Worm (Caenorhabditis elegans): ENCODE data around the gene twk-40.

Gene twk-40

ce11 chrIII:13492377-13492776 lies at the start of gene twk-40:
twk-40 (minus strand) TSS chrIII:13492477.
- no peak for TF ChIP-seq lin-39 (tag; optimal IDR thresholded peaks at IDR 0.05)
- TF ChIP-seq ama-1 (optimal IDR thresholded peaks at IDR 0.05), result no peak
- no peak for TF ChIP-seq swsn-7 (tag; optimal IDR thresholded peaks at IDR 0.05)
- no peak for TF ChIP-seq lin-14 (GFP tag; optimal IDR thresholded peaks at IDR 0.05)

ce11 chrIII:13540791-13541190 lies 48.5 kb upstream of the twk-40 start:
- no peak for TF ChIP-seq tlp-1 (tag; optimal IDR thresholded peaks at IDR 0.05)

ce11 chrIII:13535735-13536390 lies 43.6 kb upstream of the twk-40 start:
- TF ChIP-seq efl-3 (GFP tag; optimal IDR thresholded peaks at IDR 0.05) (no peak), efl-1 (optimal IDR thresholded peaks at IDR 0.05) (no peak), efl-1 (GFP tag; optimal IDR thresholded peaks at IDR 0.05 in 1 of 2) (peak in 1 of 2 experiments; percentile 39)

ce11 chrIII:13534704-13535103 lies 42.4 kb upstream of the twk-40 start:
- TF ChIP-seq lir-3 (tag; optimal IDR thresholded peaks at IDR 0.05; ENCODE audit: poor library complexity) (no peak), ceh-82 (tag; optimal IDR thresholded peaks at IDR 0.05) (no peak), elt-3 (tag; optimal IDR thresholded peaks at IDR 0.05) (peak in 1 of 6 experiments; percentile 43), sptf-1 (tag; optimal IDR thresholded peaks at IDR 0.05) (no peak), blmp-1 (tag; optimal IDR thresholded peaks at IDR 0.05) (peak; percentile 49), lsy-2 (tag; optimal IDR thresholded peaks at IDR 0.05) (peak in 1 of 2 experiments; percentile 41), C16A3.4 (tag; optimal IDR thresholded peaks at IDR 0.05) (no peak), efl-1 (optimal IDR thresholded peaks at IDR 0.05) (peak; percentile 12 to 34), efl-1 (GFP tag; optimal IDR thresholded peaks at IDR 0.05 in 1 of 2) (no peak), ceh-8 (GFP tag; optimal IDR thresholded peaks at IDR 0.05) (no peak), ztf-11 (tag; optimal IDR thresholded peaks at IDR 0.05) (no peak), mab-9 (GFP tag; IDR thresholded peaks at IDR 0.05) (no peak), mdl-1 (tag; optimal IDR thresholded peaks at IDR 0.05) (no peak), nhr-90 (tag; optimal IDR thresholded peaks at IDR 0.05; ENCODE audit: poor library complexity) (no peak), C34B4.2 (tag; optimal IDR thresholded peaks at IDR 0.05) (no peak), grh-1 (GFP tag; IDR thresholded peaks at IDR 0.05) (peak; percentile 66), lin-39 (tag; optimal IDR thresholded peaks at IDR 0.05) (no peak), alr-1 (tag; optimal IDR thresholded peaks at IDR 0.05; ENCODE audit: borderline replicate concordance) (no peak), snpc-4 (tag; optimal IDR thresholded peaks at IDR 0.05) (no peak), nhr-85 (tag) (peak; percentile 82), snu-23 (GFP tag; optimal IDR thresholded peaks at IDR 0.05) (peak; percentile 53), fkh-8 (tag; optimal IDR thresholded peaks at IDR 0.05) (no peak), lin-14 (GFP tag; optimal IDR thresholded peaks at IDR 0.05) (peak; percentile 67), zag-1 (tag; optimal IDR thresholded peaks at IDR 0.05) (no peak), sup-37 (GFP tag; optimal IDR thresholded peaks at IDR 0.05) (no peak), pax-3 (tag; optimal IDR thresholded peaks at IDR 0.05) (no peak), nhr-20 (tag; optimal IDR thresholded peaks at IDR 0.05) (peak; percentile 30), skn-1 (tag; optimal IDR thresholded peaks at IDR 0.05) (no peak), efl-3 (GFP tag; optimal IDR thresholded peaks at IDR 0.05) (no peak), nhr-71 (tag; optimal IDR thresholded peaks at IDR 0.05) (peak; percentile 33), dpl-1 (GFP tag; optimal IDR thresholded peaks at IDR 0.05) (peak in 1 of 3 experiments; percentile 22), nhr-47 (tag; optimal IDR thresholded peaks at IDR 0.05) (no peak), lin-35 (GFP tag; optimal IDR thresholded peaks at IDR 0.05) (peak in 1 of 2 experiments; percentile 30)

Data from whole organism, L1 larva.